Worm (Caenorhabditis elegans): ENCODE data around the gene pam-1.

Gene pam-1

DNA sequence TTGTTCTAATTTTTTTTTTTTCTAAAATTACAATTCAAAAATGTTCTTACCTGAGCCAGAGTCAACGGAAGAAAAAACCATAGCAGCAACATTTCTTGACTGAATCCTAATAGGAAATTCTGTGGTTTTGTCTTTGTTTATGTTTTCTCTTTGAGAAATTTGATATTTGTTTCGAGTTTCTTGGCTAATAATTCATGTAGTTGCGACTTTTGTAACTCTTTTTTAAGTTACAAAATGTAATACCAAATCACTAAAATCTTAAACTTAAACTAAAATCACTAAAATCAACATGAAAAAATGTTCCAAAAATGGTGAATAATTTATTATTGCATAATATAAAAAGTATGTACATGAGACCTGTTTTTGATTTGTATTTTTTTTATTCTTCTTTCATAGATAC is 52.9 kb downstream of the pam-1 start, which contains the start of gene egas-4:
Gene egas-4 (minus strand): TSS at position 101 of the 400 bp plus-strand sequence.
- TF ChIP-seq tlp-1 (tag; optimal IDR thresholded peaks at IDR 0.05) = no peak
- TF ChIP-seq unc-30 (tag; optimal IDR thresholded peaks at IDR 0.05) = no peak
- TF ChIP-seq ama-1 (optimal IDR thresholded peaks at IDR 0.05) = no peak
- no peak for TF ChIP-seq vab-15 (tag; optimal IDR thresholded peaks at IDR 0.05)
- TF ChIP-seq alr-1 (tag; optimal IDR thresholded peaks at IDR 0.05; ENCODE audit: borderline replicate concordance) = no peak
- no peak for TF ChIP-seq ceh-63 (GFP tag; optimal IDR thresholded peaks at IDR 0.05)
- no peak for TF ChIP-seq nhr-19 (GFP tag; conservative IDR thresholded peaks at IDR 0.05)
- TF ChIP-seq fkh-4 (tag; optimal IDR thresholded peaks at IDR 0.05; ENCODE audit: borderline replicate concordance) = no peak
- no peak for TF ChIP-seq efl-1 (optimal IDR thresholded peaks at IDR 0.05)
- no peak for TF ChIP-seq efl-1 (GFP tag; optimal IDR thresholded peaks at IDR 0.05 in 1 of 2)

DNA sequence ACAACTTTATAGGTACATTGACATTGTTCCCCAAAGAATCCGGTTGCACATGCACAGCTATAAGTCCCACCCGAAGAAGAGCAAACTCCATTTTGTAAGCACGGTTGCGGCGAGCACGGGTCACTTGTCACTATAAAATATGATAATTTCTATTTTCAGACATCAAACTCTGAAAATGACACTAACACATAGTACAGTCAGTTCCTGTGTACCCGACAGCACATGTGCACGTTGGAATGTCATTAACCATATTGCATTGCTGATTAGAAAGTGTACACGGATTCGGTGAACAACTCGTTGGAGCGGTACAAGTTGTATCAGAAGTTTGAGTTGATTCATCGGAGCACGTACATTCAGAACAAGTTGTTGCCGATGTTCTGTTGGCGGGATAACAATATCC is 53.4 kb downstream of the pam-1 start:
- peak; percentile 28 for TF ChIP-seq elt-2 (tag; optimal IDR thresholded peaks at IDR 0.05)
- peak; percentile 4 for TF ChIP-seq nhr-20 (tag; optimal IDR thresholded peaks at IDR 0.05)
- TF ChIP-seq C04F5.9 (tag; optimal IDR thresholded peaks at IDR 0.05) = no peak

Data from whole organism, L1 larva.